Worm (Caenorhabditis elegans) whole organism, L4 larva: Measurements from ENCODE around the gene srh-30.

Source experiments
- D1046.2 ChIP-seq: fragments of 200-800 bp; sonication (Bioruptor generic); IDR thresholded peaks from 2 replicates; pipeline ENCODE4 v1.3.6; 2022; ENCODE audit warnings: missing genetic modification characterization, missing compliant biosample characterization
- F10B5.3 ChIP-seq: sonication (generic microtip); optimal IDR thresholded peaks from 2 replicates; lab custom pipeline; 2016; ENCODE audit warnings: mild to moderate bottlenecking, missing genetic modification characterization, missing compliant biosample characterization
- F37D6.2 ChIP-seq: sonication (generic microtip); optimal IDR thresholded peaks from 2 replicates; lab custom pipeline; 2016; ENCODE audit warnings: mild to moderate bottlenecking, missing genetic modification characterization, missing compliant biosample characterization
- R02D3.7 ChIP-seq: fragments of 150-350 bp; sonication (generic microtip); optimal IDR thresholded peaks from 3 replicates; lab custom pipeline; 2014; ENCODE audit warnings: missing biosample characterization, missing genetic modification characterization
- Y105C5A.15 ChIP-seq: fragments of 200-800 bp; sonication (Bioruptor generic); IDR thresholded peaks from 2 replicates; pipeline ENCODE4 v1.3.6; 2022; ENCODE audit warnings: missing genetic modification characterization, missing compliant biosample characterization
- Y75B8A.6 ChIP-seq: fragments of 200-800 bp; sonication (Bioruptor generic); IDR thresholded peaks from 2 replicates; pipeline ENCODE4 v1.3.6; 2022; ENCODE audit warnings: missing genetic modification reagents, missing genetic modification characterization, missing compliant biosample characterization
- ZK546.5 ChIP-seq, 2 experiments: sonication (generic microtip); optimal IDR thresholded peaks; 2 replicates each; lab custom pipeline; 2017; ENCODE audit warnings: missing biosample characterization in 2 of 2, missing genetic modification characterization in 2 of 2
- ama-1 ChIP-seq: fragments of 150-350 bp; optimal IDR thresholded peaks from 2 replicates; lab custom pipeline; 2014; ENCODE audit warnings: inconsistent platforms, mixed read lengths
- ces-1 ChIP-seq: fragments of 150-350 bp; sonication (generic microtip); optimal IDR thresholded peaks from 4 replicates; lab custom pipeline; 2014; ENCODE audit warnings: missing biosample characterization, missing genetic modification reagents, missing genetic modification characterization
- daf-19 ChIP-seq: fragments of 200-800 bp; sonication (Bioruptor generic); conservative IDR thresholded peaks from 2 replicates; pipeline ENCODE4 v1.3.6; 2022; ENCODE audit warnings: missing genetic modification characterization, missing compliant biosample characterization
- dmd-6 ChIP-seq: fragments of 200-800 bp; sonication (Bioruptor generic); IDR thresholded peaks from 2 replicates; pipeline ENCODE4 v1.3.6; 2022; ENCODE audit warnings: missing genetic modification reagents, missing genetic modification characterization, missing compliant biosample characterization
- dmd-8 ChIP-seq: fragments of 200-800 bp; sonication (Bioruptor generic); IDR thresholded peaks from 2 replicates; pipeline ENCODE4 v1.3.6; 2022; ENCODE audit warnings: missing genetic modification characterization, missing compliant biosample characterization
- dpl-1 ChIP-seq: fragments of 150-350 bp; optimal IDR thresholded peaks from 2 replicates; lab custom pipeline; 2014; ENCODE audit warnings: missing biosample characterization, missing genetic modification reagents, missing genetic modification characterization
- duxl-1 ChIP-seq: sonication (generic microtip); optimal IDR thresholded peaks from 2 replicates; lab custom pipeline; 2016; ENCODE audit warnings: mild to moderate bottlenecking, missing genetic modification characterization, moderate library complexity, missing compliant biosample characterization; ENCODE audit not compliant: poor library complexity
- fos-1 ChIP-seq: fragments of 150-350 bp; optimal IDR thresholded peaks from 2 replicates; lab custom pipeline; 2014; ENCODE audit warnings: missing biosample characterization, missing genetic modification characterization
- gei-8 ChIP-seq: fragments of 200-800 bp; sonication (Bioruptor generic); optimal IDR thresholded peaks from 2 replicates; lab custom pipeline; 2018; ENCODE audit warnings: mild to moderate bottlenecking, missing genetic modification characterization, missing compliant biosample characterization
- hif-1 ChIP-seq, 2 experiments: sonication (generic microtip); optimal IDR thresholded peaks; 2 replicates each; lab custom pipeline; 2016 to 2017; ENCODE audit warnings: missing compliant biosample characterization in 2 of 2, missing genetic modification characterization in 2 of 2, missing genetic modification reagents in 2 of 2, missing genotype in 2 of 2, mild to moderate bottlenecking in 1 of 2
- hlh-30 ChIP-seq: sonication (generic microtip); optimal IDR thresholded peaks from 2 replicates; lab custom pipeline; 2017; ENCODE audit warnings: antibody characterized with exemption, mild to moderate bottlenecking, missing genetic modification characterization, missing compliant biosample characterization; ENCODE audit not compliant: insufficient read depth
- hmg-1.1 ChIP-seq: fragments of 200-800 bp; sonication (Bioruptor generic); IDR thresholded peaks from 2 replicates; pipeline ENCODE4 v1.3.6; 2022; ENCODE audit warnings: missing genetic modification reagents, missing genetic modification characterization, missing compliant biosample characterization
- lin-1 ChIP-seq: fragments of 200-800 bp; sonication (Bioruptor generic); IDR thresholded peaks from 2 replicates; pipeline ENCODE4 v1.3.6; 2022; ENCODE audit warnings: missing genetic modification reagents, missing genetic modification characterization, missing compliant biosample characterization
- lin-39 ChIP-seq: fragments of 150-350 bp; optimal IDR thresholded peaks from 2 replicates; lab custom pipeline; 2014; ENCODE audit warnings: missing biosample characterization, missing genetic modification reagents, missing genetic modification characterization
- lir-3 ChIP-seq: sonication (generic microtip); optimal IDR thresholded peaks from 2 replicates; lab custom pipeline; 2016; ENCODE audit warnings: mild to moderate bottlenecking, missing genetic modification characterization, missing compliant biosample characterization
- madf-9 ChIP-seq: fragments of 200-800 bp; sonication (Bioruptor generic); conservative IDR thresholded peaks from 2 replicates; pipeline ENCODE4 v1.3.6; 2022; ENCODE audit warnings: missing genetic modification reagents, missing genetic modification characterization, missing compliant biosample characterization
- mdl-1 ChIP-seq, 2 experiments: fragments of 150-350 bp in 1 of 2; sonication (generic microtip) in 1 of 2; optimal IDR thresholded peaks; 2 replicates each; lab custom pipeline; 2014 to 2017; ENCODE audit warnings: missing biosample characterization in 2 of 2, missing genetic modification characterization in 2 of 2
- mdt-29 ChIP-seq: fragments of 200-800 bp; sonication (Bioruptor generic); IDR thresholded peaks from 2 replicates; pipeline ENCODE4 v1.3.6; 2022; ENCODE audit warnings: missing genetic modification reagents, missing genetic modification characterization, missing compliant biosample characterization
- mxl-2 ChIP-seq: fragments of 200-800 bp; sonication (Bioruptor generic); conservative IDR thresholded peaks from 2 replicates; pipeline ENCODE4 v1.3.6; 2022; ENCODE audit warnings: missing genetic modification reagents, missing genetic modification characterization, missing compliant biosample characterization
- nhr-10 ChIP-seq: fragments of 150-350 bp; optimal IDR thresholded peaks from 2 replicates; lab custom pipeline; 2014; ENCODE audit warnings: missing biosample characterization, missing genetic modification characterization
- nhr-11 ChIP-seq: fragments of 150-350 bp; optimal IDR thresholded peaks from 2 replicates; lab custom pipeline; 2014; ENCODE audit warnings: missing biosample characterization, missing genetic modification characterization
- nhr-111 ChIP-seq: fragments of 200-800 bp; sonication (Bioruptor generic); optimal IDR thresholded peaks from 2 replicates; lab custom pipeline; 2018; ENCODE audit warnings: mild to moderate bottlenecking, missing genetic modification characterization, missing compliant biosample characterization
- nhr-237 ChIP-seq: sonication (generic microtip); optimal IDR thresholded peaks from 2 replicates; lab custom pipeline; 2017; ENCODE audit warnings: missing biosample characterization, missing genetic modification characterization
- nhr-41 ChIP-seq: fragments of 200-800 bp; sonication (Bioruptor generic); IDR thresholded peaks from 2 replicates; pipeline ENCODE4 v1.3.6; 2022; ENCODE audit warnings: missing genetic modification reagents, missing genetic modification characterization, missing compliant biosample characterization
- nhr-77 ChIP-seq: fragments of 150-350 bp; optimal IDR thresholded peaks from 2 replicates; lab custom pipeline; 2014; ENCODE audit warnings: missing biosample characterization, missing genetic modification characterization
- php-3 ChIP-seq: fragments of 200-800 bp; sonication (Bioruptor generic); IDR thresholded peaks from 2 replicates; pipeline ENCODE4 v1.3.6; 2022; ENCODE audit warnings: missing genetic modification reagents, missing genetic modification characterization, missing compliant biosample characterization
- rbr-2 ChIP-seq: sonication (generic microtip); optimal IDR thresholded peaks from 2 replicates; lab custom pipeline; 2016; ENCODE audit warnings: missing genotype, missing genetic modification characterization, missing compliant biosample characterization
- saeg-2 ChIP-seq: fragments of 200-800 bp; sonication (Bioruptor generic); IDR thresholded peaks from 2 replicates; pipeline ENCODE4 v1.3.6; 2022; ENCODE audit warnings: missing genetic modification reagents, missing genetic modification characterization, missing compliant biosample characterization
- set-16 ChIP-seq: fragments of 200-800 bp; sonication (Bioruptor generic); IDR thresholded peaks from 2 replicates; pipeline ENCODE4 v1.3.6; 2022; ENCODE audit warnings: missing genetic modification reagents, missing genetic modification characterization, missing compliant biosample characterization
- snpc-1.2 ChIP-seq: fragments of 200-800 bp; sonication (Bioruptor generic); IDR thresholded peaks from 2 replicates; pipeline ENCODE4 v1.3.6; 2022; ENCODE audit warnings: missing genetic modification reagents, missing genetic modification characterization, missing compliant biosample characterization
- spr-1 ChIP-seq: sonication (generic microtip); optimal IDR thresholded peaks from 2 replicates; lab custom pipeline; 2016; ENCODE audit warnings: mild to moderate bottlenecking, missing genetic modification characterization, missing compliant biosample characterization
- tra-1 ChIP-seq: fragments of 200-800 bp; sonication (Bioruptor generic); IDR thresholded peaks from 2 replicates; pipeline ENCODE4 v1.3.6; 2022; ENCODE audit warnings: missing genetic modification reagents, missing genetic modification characterization, missing compliant biosample characterization
- unc-39 ChIP-seq: sonication (generic microtip); optimal IDR thresholded peaks from 2 replicates; lab custom pipeline; 2017; ENCODE audit warnings: missing biosample characterization, missing genetic modification characterization
- vab-7 ChIP-seq: fragments of 200-800 bp; sonication (Bioruptor generic); IDR thresholded peaks from 2 replicates; pipeline ENCODE4 v1.3.6; 2022; ENCODE audit warnings: missing genetic modification reagents, missing genetic modification characterization, missing compliant biosample characterization
- zip-2 ChIP-seq: fragments of 150-350 bp; optimal IDR thresholded peaks from 2 replicates; lab custom pipeline; 2014; ENCODE audit warnings: missing biosample characterization, missing genetic modification characterization
- ztf-7 ChIP-seq: fragments of 150-350 bp; optimal IDR thresholded peaks from 2 replicates; lab custom pipeline; 2014; ENCODE audit warnings: missing biosample characterization, missing genetic modification characterization

srh-30 gene

ce11 chrV:6784853-6785492, 13.4 kb upstream of the srh-30 start, which contains the start of the genes spn-4 and spe-39 (continued):
- TF ChIP-seq gei-8 (GFP tag; lab: Kevin White, UChicago) (no peak), F37D6.2 (tag; lab: Kevin White, UChicago) (peak; percentile 2), rbr-2 (tag; lab: Kevin White, UChicago) (peak; percentile 40), fos-1 (tag; lab: Kevin White, UChicago) (no peak), set-16 (GFP tag; lab: Robert Waterston, UW) (no peak), php-3 (no peak), ztf-7 (tag; lab: Kevin White, UChicago) (no peak), dpl-1 (GFP tag; lab: Kevin White, UChicago) (peak; percentile 94), hif-1 (tag; optimal IDR thresholded peaks at IDR 0.05; lab: Kevin White, UChicago) (peak in 1 of 2 experiments; percentile 32), hmg-1.1 (peak; percentile 70; the same call in 1 of the 2 replicates), duxl-1 (tag; lab: Kevin White, UChicago) (peak; percentile 57), Y105C5A.15 (GFP tag; lab: Robert Waterston, UW) (no peak), vab-7 (no peak), mdt-29 (GFP tag; lab: Robert Waterston, UW) (no peak), mdl-1 (tag; optimal IDR thresholded peaks at IDR 0.05; lab: Kevin White, UChicago) (peak in 1 of 2 experiments; percentile 16), Y75B8A.6 (GFP tag; lab: Robert Waterston, UW) (no peak), spr-1 (peak; percentile 36), ama-1 (lab: Kevin White, UChicago) (no peak), nhr-237 (no peak), lir-3 (no peak), dmd-8 (GFP tag; lab: Robert Waterston, UW) (no peak), ces-1 (GFP tag; lab: Kevin White, UChicago) (no peak), nhr-10 (tag; lab: Kevin White, UChicago) (no peak), nhr-11 (tag; lab: Kevin White, UChicago) (no peak), nhr-41 (GFP tag; lab: Robert Waterston, UW) (no peak), mxl-2 (no peak), dmd-6 (GFP tag; lab: Robert Waterston, UW) (peak; percentile 53; the same call in 1 of the 2 replicates), R02D3.7 (no peak), madf-9 (0 out of 2 replicates have a peak, but pooled peaks have one; percentile 21), tra-1 (GFP tag; lab: Robert Waterston, UW) (no peak), unc-39 (tag; lab: Kevin White, UChicago) (no peak), ZK546.5 (tag; optimal IDR thresholded peaks at IDR 0.05; lab: Kevin White, UChicago) (no peak), lin-1 (GFP tag; lab: Robert Waterston, UW) (peak; percentile 43; the same call in 1 of the 2 replicates), saeg-2 (GFP tag; lab: Robert Waterston, UW) (no peak), lin-39 (tag; lab: Kevin White, UChicago) (no peak), daf-19 (GFP tag; lab: Robert Waterston, UW) (no peak), F10B5.3 (tag; lab: Kevin White, UChicago) (no peak), zip-2 (tag; lab: Kevin White, UChicago) (no peak), hlh-30 (tag; lab: Kevin White, UChicago) (no peak), snpc-1.2 (0 out of 2 replicates have a peak, but pooled peaks have one; percentile 51), nhr-111 (GFP tag; lab: Kevin White, UChicago) (no peak), nhr-77 (peak; percentile 26), D1046.2 (GFP tag; lab: Robert Waterston, UW) (no peak)
